Worm (Caenorhabditis elegans): Measurements from ENCODE around the gene R09E10.5.

DNA sequence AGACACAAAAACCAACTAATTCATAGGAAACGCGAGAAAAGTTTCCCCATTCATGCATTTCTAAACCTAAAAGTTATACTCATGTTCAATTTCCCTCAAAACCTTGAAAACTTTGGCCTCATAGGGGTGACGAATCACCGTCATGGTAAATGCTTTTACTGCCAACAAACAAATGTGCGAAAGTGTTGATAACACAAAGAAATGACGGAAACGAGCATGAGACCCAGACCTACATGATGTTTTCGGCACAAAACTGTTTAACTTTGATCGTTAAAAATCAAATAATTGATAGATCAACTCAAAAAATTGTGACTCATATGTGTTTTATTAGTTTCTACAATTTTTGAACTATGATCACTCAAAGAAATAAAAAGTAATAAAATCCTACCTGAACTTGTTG is 29.8 kb upstream of the R09E10.5 start:
- TF ChIP-seq tab-1 (GFP tag; IDR thresholded peaks at IDR 0.05) (no peak), med-1 (GFP tag; optimal IDR thresholded peaks at IDR 0.05; ENCODE audit: insufficient read depth) (no peak), flt-1 (GFP tag; IDR thresholded peaks at IDR 0.05) (no peak), klf-2 (GFP tag; conservative IDR thresholded peaks at IDR 0.05) (no peak), ztf-29 (GFP tag; IDR thresholded peaks at IDR 0.05) (no peak), T22C8.4 (GFP tag; IDR thresholded peaks at IDR 0.05) (no peak), ref-1 (GFP tag; conservative IDR thresholded peaks at IDR 0.05) (no peak), cog-1 (tag; optimal IDR thresholded peaks at IDR 0.05) (no peak), ztf-23 (GFP tag; IDR thresholded peaks at IDR 0.05) (no peak)
